Fruit fly (Drosophila melanogaster): ENCODE measurements around the gene CG7394.

Gene CG7394

DNA sequence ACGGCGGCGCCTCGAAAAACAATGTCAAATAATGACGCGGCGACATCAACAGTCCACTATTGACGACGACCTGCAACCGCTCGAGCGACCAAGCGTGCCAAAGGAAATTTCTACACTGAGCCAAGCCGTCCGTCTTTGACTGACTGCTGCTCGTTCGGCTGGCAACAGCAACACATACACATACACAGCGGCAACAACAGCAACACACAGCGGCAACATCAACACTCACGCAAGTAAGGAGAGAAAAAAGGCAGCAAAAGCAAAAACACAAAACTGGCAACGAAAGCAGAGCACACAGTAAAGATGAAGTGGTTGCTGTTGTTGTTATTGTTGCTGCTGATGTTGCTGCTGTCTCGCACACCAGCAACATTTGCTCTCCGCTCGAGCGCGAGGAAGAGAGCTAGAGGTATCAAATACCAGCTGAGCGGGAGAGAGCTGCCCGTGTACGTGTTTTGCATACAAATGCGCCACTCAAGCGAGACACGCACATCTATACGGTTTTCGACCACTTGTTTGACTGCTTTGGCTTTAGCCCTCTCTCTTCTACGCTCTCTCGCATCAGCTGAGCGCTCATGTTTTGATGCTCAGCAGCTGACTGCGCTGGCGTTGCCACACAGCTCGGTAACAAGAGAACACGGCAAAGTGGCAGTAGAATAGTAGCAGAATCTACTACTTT, 8.7 kb upstream of the CG7394 start (continued):
- TF ChIP-seq CG3407 (GFP tag; optimal IDR thresholded peaks at IDR 0.05): peak; percentile 1
- TF ChIP-seq unpg (GFP tag; optimal IDR thresholded peaks at IDR 0.05): peak; percentile 11
- peak; percentile 4 for TF ChIP-seq CG6813 (GFP tag; optimal IDR thresholded peaks at IDR 0.05)
- 0 out of 2 replicates have a peak, but pooled peaks have one; percentile 17 for TF ChIP-seq CG11696 (GFP tag; IDR thresholded peaks at IDR 0.05)
- peak; percentile 92 for TF ChIP-seq D (optimal IDR thresholded peaks at IDR 0.05)
- TF ChIP-seq D (GFP tag; optimal IDR thresholded peaks at IDR 0.05): no peak
- no peak for TF ChIP-seq Atf-2 (GFP tag; optimal IDR thresholded peaks at IDR 0.05)
- peak; percentile 100 for TF ChIP-seq CG4424 (GFP tag; optimal IDR thresholded peaks at IDR 0.05)
- TF ChIP-seq CG8924 (tag; optimal IDR thresholded peaks at IDR 0.05): peak; percentile 29
- TF ChIP-seq lilli (GFP tag; optimal IDR thresholded peaks at IDR 0.05): no peak
- TF ChIP-seq CG10147 (GFP tag; optimal IDR thresholded peaks at IDR 0.05): peak; percentile 38
- TF ChIP-seq fru (optimal IDR thresholded peaks at IDR 0.05): no peak
- peak; percentile 0 for TF ChIP-seq bigmax (GFP tag; optimal IDR thresholded peaks at IDR 0.05)
- TF ChIP-seq repo (GFP tag; optimal IDR thresholded peaks at IDR 0.05): no peak
- TF ChIP-seq rib (GFP tag; IDR thresholded peaks at IDR 0.05): peak; percentile 82
- peak; percentile 39 for TF ChIP-seq CG6683 (GFP tag; optimal IDR thresholded peaks at IDR 0.05)
- no peak for TF ChIP-seq Sox102F (GFP tag; optimal IDR thresholded peaks at IDR 0.05)
- TF ChIP-seq CG18011 (GFP tag; optimal IDR thresholded peaks at IDR 0.05): no peak
- peak; percentile 84 for TF ChIP-seq nom (GFP tag; optimal IDR thresholded peaks at IDR 0.05)
- no peak; the same call in 1 of the 2 replicates for TF ChIP-seq E2f1 (GFP tag; IDR thresholded peaks at IDR 0.05)
- no peak; the same call in 1 of the 2 replicates for TF ChIP-seq MBD-R2 (GFP tag; IDR thresholded peaks at IDR 0.05)
- TF ChIP-seq CG17829 (tag; optimal IDR thresholded peaks at IDR 0.05): peak; percentile 62
- TF ChIP-seq bab2 (GFP tag; optimal IDR thresholded peaks at IDR 0.05): no peak
- TF ChIP-seq Taf1 (GFP tag; IDR thresholded peaks at IDR 0.05): no peak
- peak; percentile 70 for TF ChIP-seq corto (GFP tag; optimal IDR thresholded peaks at IDR 0.05)
- TF ChIP-seq z (GFP tag; IDR thresholded peaks at IDR 0.05): peak; percentile 71; the same call in 2 of the 3 replicates
- TF ChIP-seq CG34376 (GFP tag; optimal IDR thresholded peaks at IDR 0.05): peak; percentile 78
- peak; percentile 94 for TF ChIP-seq lbe (GFP tag; optimal IDR thresholded peaks at IDR 0.05)
- TF ChIP-seq Scr (GFP tag; IDR thresholded peaks at IDR 0.05; ENCODE audit: partially characterized antibody): peak; percentile 55
- TF ChIP-seq Mrtf (GFP tag; IDR thresholded peaks at IDR 0.05): no peak
- TF ChIP-seq CG17802 (tag; optimal IDR thresholded peaks at IDR 0.05): no peak
- peak; percentile 34; the same call in 1 of the 2 replicates for TF ChIP-seq tna (GFP tag; IDR thresholded peaks at IDR 0.05; ENCODE audit: partially characterized antibody)
- peak; percentile 7 for TF ChIP-seq tin (GFP tag; optimal IDR thresholded peaks at IDR 0.05)
- no peak for TF ChIP-seq sc (optimal IDR thresholded peaks at IDR 0.05)
- TF ChIP-seq sc (GFP tag; optimal IDR thresholded peaks at IDR 0.05): no peak
- TF ChIP-seq CG11398 (GFP tag; optimal IDR thresholded peaks at IDR 0.05): no peak
- peak; percentile 51; the same call in 2 of the 3 replicates for TF ChIP-seq CG34422 (GFP tag; IDR thresholded peaks at IDR 0.05)
- TF ChIP-seq CG11695 (GFP tag; IDR thresholded peaks at IDR 0.05): no peak
- no peak for TF ChIP-seq CG4617 (GFP tag; optimal IDR thresholded peaks at IDR 0.05; ENCODE audit: borderline replicate concordance)
- peak; percentile 29 for TF ChIP-seq vfl (GFP tag; optimal IDR thresholded peaks at IDR 0.05)
- no peak for TF ChIP-seq CG12942 (GFP tag; optimal IDR thresholded peaks at IDR 0.05)
- no peak for TF ChIP-seq CG30403 (GFP tag; optimal IDR thresholded peaks at IDR 0.05)
- TF ChIP-seq CG3838 (GFP tag; optimal IDR thresholded peaks at IDR 0.05): peak; percentile 71
- TF ChIP-seq CG18476 (GFP tag; optimal IDR thresholded peaks at IDR 0.05): no peak
- TF ChIP-seq Nf-YA (GFP tag; IDR thresholded peaks at IDR 0.05): no peak
- TF ChIP-seq sima (GFP tag; optimal IDR thresholded peaks at IDR 0.05): no peak
- TF ChIP-seq dpn (GFP tag; optimal IDR thresholded peaks at IDR 0.05): peak in 1 of 2 experiments; percentile 10
- TF ChIP-seq Dip3 (GFP tag; optimal IDR thresholded peaks at IDR 0.05): no peak
- no peak for TF ChIP-seq Sry-β (GFP tag; optimal IDR thresholded peaks at IDR 0.05)
- no peak for TF ChIP-seq BEAF-32 (GFP tag; optimal IDR thresholded peaks at IDR 0.05)

Measured in whole organism, embryonic.